Worm (Caenorhabditis elegans) whole organism, early embryonic: ENCODE data around the gene F13B12.1.

Experiments used
- B0310.2 ChIP-seq: sonication (generic microtip); optimal IDR thresholded peaks from 2 replicates; lab custom pipeline; 2016; ENCODE audit warnings: mild to moderate bottlenecking, missing genetic modification characterization, missing compliant biosample characterization
- F13C5.2 ChIP-seq: sonication (generic microtip); optimal IDR thresholded peaks from 2 replicates; lab custom pipeline; 2017; ENCODE audit warnings: mild to moderate bottlenecking, missing genetic modification characterization, inconsistent platforms, missing compliant biosample characterization
- hnd-1 ChIP-seq: sonication (generic microtip); optimal IDR thresholded peaks from 2 replicates; lab custom pipeline; 2016; ENCODE audit warnings: missing genetic modification characterization, missing compliant biosample characterization

DNA sequence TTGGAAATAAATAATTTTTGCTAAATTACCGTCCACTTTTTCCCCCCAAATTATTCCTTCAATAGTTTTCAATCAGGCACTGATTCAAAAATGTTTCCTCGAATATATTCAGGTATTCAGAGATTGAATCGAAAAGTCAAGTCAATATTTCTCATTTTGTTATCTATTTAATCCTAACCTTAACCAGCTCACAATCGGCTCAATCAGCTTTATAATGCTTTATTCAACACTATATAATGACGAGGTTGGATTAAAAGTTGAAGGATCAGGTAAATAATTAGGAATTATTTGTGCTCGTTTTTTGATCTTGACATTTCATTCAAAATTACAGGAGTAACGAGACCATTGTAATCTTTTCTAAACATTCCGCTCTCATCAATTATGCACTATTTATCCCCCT, 6.1 kb upstream of the F13B12.1 start:
- TF ChIP-seq F13C5.2 (tag; lab: Kevin White, UChicago) (no peak), B0310.2 (tag; lab: Kevin White, UChicago) (no peak), hnd-1 (tag; lab: Kevin White, UChicago) (no peak)
